Worm (Caenorhabditis elegans) whole organism, L4 larva: ENCODE data around the gene dnsn-1.
"Not testable (repeated sequence)": the region's sequence is repeated elsewhere in the genome, so short reads cannot be mapped to it uniquely, and the experiment has no call there.

Experiments
- R02D3.7 ChIP-seq: fragments of 150-350 bp; sonication (generic microtip); optimal IDR thresholded peaks from 3 replicates; lab custom pipeline; 2014; ENCODE audit warnings: missing biosample characterization, missing genetic modification characterization
- aly-2 ChIP-seq: sonication (generic microtip); optimal IDR thresholded peaks from 2 replicates; lab custom pipeline; 2018; ENCODE audit warnings: missing biosample characterization, missing genetic modification characterization
- ama-1 ChIP-seq: fragments of 150-350 bp; optimal IDR thresholded peaks from 2 replicates; lab custom pipeline; 2014; ENCODE audit warnings: inconsistent platforms, mixed read lengths
- dve-1 ChIP-seq: sonication (generic microtip); optimal IDR thresholded peaks from 2 replicates; lab custom pipeline; 2017; ENCODE audit warnings: antibody characterized with exemption, mild to moderate bottlenecking, missing genetic modification characterization, missing compliant biosample characterization; ENCODE audit not compliant: insufficient read depth
- lir-3 ChIP-seq: sonication (generic microtip); optimal IDR thresholded peaks from 2 replicates; lab custom pipeline; 2016; ENCODE audit warnings: mild to moderate bottlenecking, missing genetic modification characterization, missing compliant biosample characterization
- lsy-2 ChIP-seq, 2 experiments: fragments of 150-350 bp in 1 of 2; sonication (generic microtip) in 1 of 2; optimal IDR thresholded peaks; 2 replicates each; lab custom pipeline; 2014 to 2017; ENCODE audit warnings: missing biosample characterization in 2 of 2, missing genetic modification characterization in 2 of 2
- nhr-11 ChIP-seq: fragments of 150-350 bp; optimal IDR thresholded peaks from 2 replicates; lab custom pipeline; 2014; ENCODE audit warnings: missing biosample characterization, missing genetic modification characterization
- php-3 ChIP-seq: fragments of 200-800 bp; sonication (Bioruptor generic); IDR thresholded peaks from 2 replicates; pipeline ENCODE4 v1.3.6; 2022; ENCODE audit warnings: missing genetic modification reagents, missing genetic modification characterization, missing compliant biosample characterization
- unc-62 ChIP-seq, 3 experiments: fragments of 150-350 bp in 1 of 3; sonication (generic microtip); optimal IDR thresholded peaks in 2 of 3; peaks in 1 of 3; 1 replicate in 1 of 3; 2 replicates in 2 of 3; lab custom pipeline; 2014 to 2017; ENCODE audit warnings: missing biosample characterization in 3 of 3, missing genetic modification characterization in 3 of 3, missing genetic modification reagents in 3 of 3, missing genotype in 1 of 3
- zag-1 ChIP-seq: fragments of 150-350 bp; optimal IDR thresholded peaks from 2 replicates; lab custom pipeline; 2014; ENCODE audit warnings: missing biosample characterization, missing genetic modification characterization

ce11 chrII:452159-452558 lies 41.4 kb upstream of the dnsn-1 start:
- not testable (repeated sequence) for TF ChIP-seq aly-2; ama-1; lsy-2 (tag; optimal IDR thresholded peaks at IDR 0.05; lab: Kevin White, UChicago); php-3 (GFP tag; lab: Robert Waterston, UW); dve-1 (tag; lab: Kevin White, UChicago); nhr-11; R02D3.7; lir-3 (tag; lab: Kevin White, UChicago); unc-62 (GFP tag; optimal IDR thresholded peaks at IDR 0.05 in 1 of 2; lab: Kevin White, UChicago); unc-62 (tag; optimal IDR thresholded peaks at IDR 0.05; lab: Kevin White, UChicago); zag-1
